Worm (Caenorhabditis elegans): ENCODE results near the gene C34F11.5.

ce11 chrII:5209122-5209521, 13.5 kb downstream of the C34F11.5 start:
- TF ChIP-seq grh-1 (GFP tag; IDR thresholded peaks at IDR 0.05) (no peak), mdl-1 (tag; optimal IDR thresholded peaks at IDR 0.05) (no peak), unc-62 (GFP tag; optimal IDR thresholded peaks at IDR 0.05) (no peak), ets-5 (GFP tag; IDR thresholded peaks at IDR 0.05) (no peak)

Data from whole organism, L1 larva.